Worm (Caenorhabditis elegans) whole organism, L3 larva: ENCODE measurements around the gene C02G6.3.

ENCODE experiments used
- ceh-82 ChIP-seq: fragments of 150-350 bp; optimal IDR thresholded peaks from 2 replicates; lab custom pipeline; 2014; ENCODE audit warnings: missing biosample characterization, missing genetic modification characterization
- lin-39 ChIP-seq: fragments of 150-350 bp; optimal IDR thresholded peaks from 2 replicates; lab custom pipeline; 2018; ENCODE audit warnings: missing biosample characterization, missing genetic modification reagents, missing genetic modification characterization
- mdl-1 ChIP-seq: fragments of 150-350 bp; optimal IDR thresholded peaks from 2 replicates; lab custom pipeline; 2014; ENCODE audit warnings: missing biosample characterization, missing genetic modification characterization
- nhr-12 ChIP-seq: fragments of 150-350 bp; optimal IDR thresholded peaks from 2 replicates; lab custom pipeline; 2014; ENCODE audit warnings: missing biosample characterization, missing genetic modification characterization
- sea-2 ChIP-seq: fragments of 150-350 bp; sonication (generic microtip); optimal IDR thresholded peaks from 4 replicates; lab custom pipeline; 2014; ENCODE audit warnings: missing biosample characterization, missing genetic modification reagents, missing genetic modification characterization
- skn-1 ChIP-seq: fragments of 150-350 bp; optimal IDR thresholded peaks from 2 replicates; lab custom pipeline; 2014; ENCODE audit warnings: missing biosample characterization, missing genetic modification characterization
- snpc-4 ChIP-seq: fragments of 150-350 bp; optimal IDR thresholded peaks from 2 replicates; lab custom pipeline; 2014; ENCODE audit warnings: missing biosample characterization, missing genetic modification characterization

DNA sequence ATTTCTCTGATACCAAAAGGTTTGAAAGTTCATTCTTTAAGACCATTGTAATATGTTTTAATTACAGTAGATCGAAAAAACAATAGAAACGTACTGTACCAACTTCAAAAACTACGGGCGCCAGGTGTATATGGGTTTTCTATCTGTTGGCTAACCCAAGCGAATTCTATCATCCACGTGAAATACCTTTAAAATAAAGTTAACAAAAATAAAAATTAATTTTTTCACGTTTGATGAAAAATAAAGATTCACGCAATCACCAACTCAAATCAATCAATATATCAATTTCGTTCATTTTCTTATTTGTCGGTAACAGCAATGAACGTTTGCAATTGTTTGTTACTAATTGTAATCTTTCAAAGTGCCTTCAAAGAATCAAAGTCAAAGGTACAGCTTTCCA, 26.9 kb downstream of the C02G6.3 start, which contains the start of gene C04E6.4:
- TF ChIP-seq mdl-1 (tag; lab: Kevin White, UChicago) (no peak), snpc-4 (tag; lab: Kevin White, UChicago) (no peak), lin-39 (tag; lab: Kevin White, UChicago) (no peak), nhr-12 (tag; lab: Kevin White, UChicago) (no peak), ceh-82 (tag; lab: Kevin White, UChicago) (no peak), skn-1 (no peak), sea-2 (GFP tag; lab: Kevin White, UChicago) (no peak)
